Worm (Caenorhabditis elegans) whole organism, young adult: ENCODE measurements around the gene F07E5.7.

Experiments used
- B0035.1 ChIP-seq: sonication (generic microtip); optimal IDR thresholded peaks from 2 replicates; lab custom pipeline; 2016; ENCODE audit warnings: missing genetic modification characterization, mild to moderate bottlenecking, missing compliant biosample characterization, missing genotype, missing genetic modification reagents
- F49E8.2 ChIP-seq: sonication (generic microtip); optimal IDR thresholded peaks from 3 replicates; lab custom pipeline; 2017; ENCODE audit warnings: missing genetic modification characterization, mild to moderate bottlenecking, missing compliant biosample characterization, antibody characterized with exemption, moderate library complexity; ENCODE audit not compliant: insufficient read depth
- ama-1 ChIP-seq, 3 experiments: fragments of 150-350 bp in 1 of 3; sonication (generic microtip) in 2 of 3; optimal IDR thresholded peaks; 2 replicates each; lab custom pipeline; 2014 to 2018; ENCODE audit warnings: missing biosample characterization in 2 of 3, missing genetic modification characterization in 2 of 3, missing genetic modification reagents in 2 of 3
- let-607 ChIP-seq, 2 experiments: fragments of 200-800 bp in 1 of 2; sonication (Bioruptor generic) in 1 of 2; sonication (generic microtip) in 1 of 2; optimal IDR thresholded peaks; 2 replicates each; lab custom pipeline; 2016 to 2018; ENCODE audit warnings: mild to moderate bottlenecking in 2 of 2, missing compliant biosample characterization in 2 of 2, missing genetic modification characterization in 2 of 2, moderate library complexity in 2 of 2, missing genotype in 1 of 2
- lsl-1 ChIP-seq: fragments of 200-800 bp; sonication (Bioruptor generic); optimal IDR thresholded peaks from 2 replicates; lab custom pipeline; 2018; ENCODE audit warnings: mild to moderate bottlenecking, missing genetic modification characterization, moderate library complexity, missing compliant biosample characterization
- madf-6 ChIP-seq: fragments of 200-800 bp; sonication (Bioruptor generic); IDR thresholded peaks from 2 replicates; pipeline ENCODE4 v1.3.6; 2022; ENCODE audit warnings: missing genetic modification reagents, missing genetic modification characterization, missing compliant biosample characterization
- mes-4 ChIP-seq: sonication (generic microtip); optimal IDR thresholded peaks from 2 replicates; lab custom pipeline; 2016; ENCODE audit warnings: missing genotype, missing genetic modification characterization, missing compliant biosample characterization
- nhr-120 ChIP-seq: fragments of 200-800 bp; sonication (Bioruptor generic); IDR thresholded peaks from 2 replicates; pipeline ENCODE4 v1.3.6; 2022; ENCODE audit warnings: missing genetic modification characterization, missing compliant biosample characterization
- rpc-1 ChIP-seq, 2 experiments: fragments of 150-350 bp in 1 of 2; sonication (generic microtip) in 1 of 2; optimal IDR thresholded peaks; 2 replicates each; lab custom pipeline; 2014 to 2018; ENCODE audit warnings: missing biosample characterization in 1 of 2, missing genetic modification characterization in 1 of 2, missing genetic modification reagents in 1 of 2, missing genotype in 1 of 2
- sea-2 ChIP-seq: fragments of 200-800 bp; sonication (Bioruptor generic); IDR thresholded peaks from 2 replicates; pipeline ENCODE4 v1.3.6; 2022; ENCODE audit warnings: missing genetic modification characterization, missing compliant biosample characterization
- snpc-1.3 ChIP-seq: sonication (generic microtip); optimal IDR thresholded peaks from 2 replicates; lab custom pipeline; 2017; ENCODE audit warnings: missing genetic modification characterization, mild to moderate bottlenecking, missing compliant biosample characterization, antibody characterized with exemption, moderate library complexity, missing genotype, missing genetic modification reagents; ENCODE audit not compliant: insufficient read depth
- snpc-4 ChIP-seq, 5 experiments: fragments of 150-350 bp in 1 of 5; sonication (generic microtip) in 4 of 5; optimal IDR thresholded peaks; 2 replicates each; lab custom pipeline; 2014 to 2018; ENCODE audit warnings: missing genetic modification characterization in 5 of 5, missing biosample characterization in 3 of 5, antibody characterized with exemption in 2 of 5, mild to moderate bottlenecking in 2 of 5, missing compliant biosample characterization in 2 of 5, missing genotype in 2 of 5, moderate library complexity in 2 of 5, missing genetic modification reagents in 1 of 5
- ztf-3 ChIP-seq: fragments of 200-800 bp; sonication (Bioruptor generic); optimal IDR thresholded peaks from 2 replicates; lab custom pipeline; 2018; ENCODE audit warnings: mild to moderate bottlenecking, missing genetic modification characterization, missing compliant biosample characterization

DNA sequence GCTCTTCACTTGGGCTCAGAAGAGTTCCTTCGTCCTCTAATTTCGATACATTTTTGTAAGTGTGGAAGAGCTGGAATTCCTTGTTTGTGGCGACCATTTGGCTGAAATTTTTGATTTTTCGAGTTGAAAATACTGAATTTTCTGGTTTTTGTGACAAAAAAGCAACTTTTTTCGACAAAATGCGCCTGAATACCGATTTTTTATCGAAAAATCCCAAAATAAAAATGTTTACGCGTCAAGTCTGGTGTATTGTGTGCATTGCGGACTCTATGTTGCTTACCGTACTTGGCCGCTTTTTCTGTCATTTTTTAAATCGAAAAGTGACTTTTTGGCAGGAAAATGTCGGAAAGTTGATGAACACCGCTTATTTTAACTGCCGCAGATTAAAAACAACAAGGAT lies 41.0 kb downstream of the F07E5.7 start, which contains the start of gene bath-3:
- TF ChIP-seq rpc-1 (optimal IDR thresholded peaks at IDR 0.05; lab: Kevin White, UChicago) (no peak), rpc-1 (tag; optimal IDR thresholded peaks at IDR 0.05; lab: Kevin White, UChicago) (no peak), sea-2 (GFP tag; lab: Robert Waterston, UW) (no peak), ztf-3 (GFP tag; lab: Kevin White, UChicago) (no peak), nhr-120 (GFP tag; lab: Robert Waterston, UW) (no peak), lsl-1 (peak; percentile 57), snpc-1.3 (tag; lab: Kevin White, UChicago) (no peak), mes-4 (tag; lab: Kevin White, UChicago) (no peak), ama-1 (optimal IDR thresholded peaks at IDR 0.05; lab: Kevin White, UChicago) (no peak), ama-1 (GFP tag; optimal IDR thresholded peaks at IDR 0.05; lab: Kevin White, UChicago) (no peak), F49E8.2 (tag; lab: Kevin White, UChicago) (no peak), madf-6 (GFP tag; lab: Robert Waterston, UW) (no peak), let-607 (tag; optimal IDR thresholded peaks at IDR 0.05; lab: Kevin White, UChicago) (no peak), B0035.1 (tag; lab: Kevin White, UChicago) (no peak), snpc-4 (GFP tag; optimal IDR thresholded peaks at IDR 0.05; lab: Kevin White, UChicago) (no peak), snpc-4 (tag; optimal IDR thresholded peaks at IDR 0.05; lab: Kevin White, UChicago) (no peak)
